Fruit fly (Drosophila melanogaster): ENCODE data around the gene CG10383.

- TF ChIP-seq CG8478 (optimal IDR thresholded peaks at IDR 0.05) = no peak
- no peak for TF ChIP-seq CTCF (optimal IDR thresholded peaks at IDR 0.05)
These were observed 40.3 kb upstream of the CG10383 start for dm6 chr2L:18735553-18736167.
